Fruit fly (Drosophila melanogaster) whole organism: Measurements from ENCODE around the gene mfr.

Experiments used
- CG8478 ChIP-seq: fragments of >200 bp; optimal IDR thresholded peaks from 2 replicates; lab custom pipeline; 2018; ENCODE audit warnings: inconsistent platforms
- Dll ChIP-seq: fragments of >200 bp; optimal IDR thresholded peaks from 2 replicates; lab custom pipeline; 2017
- EcR ChIP-seq, 2 experiments: fragments of >200 bp; optimal IDR thresholded peaks; 2 replicates each; lab custom pipeline; 2017; ENCODE audit warnings: missing biosample characterization in 2 of 2, missing genetic modification characterization in 2 of 2, missing genetic modification reagents in 2 of 2
- pan ChIP-seq: fragments of >200 bp; optimal IDR thresholded peaks from 2 replicates; lab custom pipeline; 2017
- psq ChIP-seq: fragments of >200 bp; optimal IDR thresholded peaks from 2 replicates; lab custom pipeline; 2017
- usp ChIP-seq: fragments of >200 bp; optimal IDR thresholded peaks from 2 replicates; lab custom pipeline; 2017; ENCODE audit warnings: missing biosample characterization, missing genetic modification characterization, mixed read lengths

mfr gene

DNA sequence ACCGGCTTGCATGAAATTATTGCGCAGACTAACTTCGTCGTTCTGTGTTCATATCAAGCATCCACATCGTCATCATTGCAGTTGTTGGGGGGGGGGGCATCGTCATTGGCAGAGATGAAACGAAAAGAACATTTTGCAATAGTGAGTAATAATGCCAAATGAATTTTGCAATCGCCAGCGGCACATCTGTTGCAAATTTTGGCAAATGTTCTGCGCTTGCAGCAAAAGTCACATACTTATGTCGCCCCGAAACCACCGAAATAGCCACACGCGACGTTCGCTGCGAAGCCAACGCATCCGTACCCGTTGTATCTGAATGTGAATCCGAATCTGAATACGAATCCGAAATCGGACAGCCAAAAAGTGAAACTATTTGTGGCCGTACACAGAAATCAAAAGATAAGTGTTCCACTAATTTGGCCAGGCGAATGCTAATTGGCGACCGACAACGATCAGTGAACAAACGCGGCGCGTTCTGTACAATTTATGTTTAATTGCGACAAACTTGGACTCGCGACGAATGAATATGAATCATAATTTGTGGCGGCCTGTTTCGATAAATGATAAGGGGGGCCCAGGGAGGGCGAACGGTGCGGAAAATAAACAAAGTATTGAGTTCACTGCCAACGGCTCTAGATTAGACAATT is 35.5 kb upstream of the mfr start:
- TF ChIP-seq EcR (GFP tag; optimal IDR thresholded peaks at IDR 0.05; lab: Kevin White, UChicago) (no peak), psq (no peak), usp (GFP tag; lab: Kevin White, UChicago) (no peak), pan (lab: Kevin White, UChicago) (no peak), Dll (no peak), CG8478 (no peak)

- TF ChIP-seq CG8478 = no peak
- TF ChIP-seq pan (lab: Kevin White, UChicago) = no peak
- no peak for TF ChIP-seq psq
- no peak for TF ChIP-seq EcR (GFP tag; optimal IDR thresholded peaks at IDR 0.05; lab: Kevin White, UChicago)
- TF ChIP-seq usp (GFP tag; lab: Kevin White, UChicago) = no peak
- TF ChIP-seq Dll = no peak
Observed at dm6 chr3L:8939654-8940053, 27.2 kb upstream of the mfr start.

DNA sequence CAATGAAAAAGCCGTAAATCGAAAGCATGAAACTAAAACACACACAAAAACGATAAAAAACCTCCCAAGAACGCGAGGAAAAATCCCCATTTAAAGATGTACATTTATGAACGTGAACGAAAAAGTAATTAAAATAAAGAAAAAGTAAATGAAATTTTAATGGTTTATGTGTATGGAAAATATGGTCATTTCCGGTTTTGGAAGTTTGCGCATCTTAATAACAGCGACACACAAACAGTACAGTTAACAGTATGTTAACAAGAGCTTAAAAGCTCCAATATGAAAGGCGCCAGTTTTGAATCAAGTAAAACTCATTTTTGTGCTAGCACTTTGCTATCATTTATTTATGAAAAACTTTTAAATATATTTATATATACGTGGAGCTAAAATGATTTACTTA is 19.4 kb upstream of the mfr start:
- no peak for TF ChIP-seq CG8478
- no peak for TF ChIP-seq usp (GFP tag; lab: Kevin White, UChicago)
- TF ChIP-seq Dll = no peak
- no peak for TF ChIP-seq pan (lab: Kevin White, UChicago)
- TF ChIP-seq EcR (GFP tag; optimal IDR thresholded peaks at IDR 0.05; lab: Kevin White, UChicago) = no peak
- TF ChIP-seq psq = no peak

DNA sequence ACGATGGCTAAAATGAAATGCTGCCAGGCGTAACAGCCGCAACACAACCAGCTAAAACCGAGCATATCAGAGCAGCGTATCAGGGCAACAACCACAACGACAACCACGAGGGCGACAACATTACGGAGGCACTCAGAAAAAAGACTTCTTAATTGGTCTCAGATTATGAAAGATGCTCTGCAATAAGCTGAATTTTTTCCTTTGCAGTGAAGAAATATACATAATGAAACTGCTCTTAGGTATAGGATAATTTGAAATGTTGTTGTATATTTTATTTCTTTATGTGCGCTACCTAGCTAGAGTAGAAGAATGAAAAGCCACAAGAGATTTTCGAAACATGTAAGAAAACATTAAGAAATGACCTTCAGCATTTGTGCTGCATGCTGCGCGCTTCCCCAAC is 17.1 kb upstream of the mfr start:
- no peak for TF ChIP-seq CG8478

- TF ChIP-seq usp (GFP tag; lab: Kevin White, UChicago) (no peak), CG8478 (no peak)
Observed at dm6 chr3L:8925679-8926078, 13.2 kb upstream of the mfr start.

dm6 chr3L:8924999-8925398 is 12.5 kb upstream of the mfr start:
- TF ChIP-seq Dll (no peak), psq (no peak)

DNA sequence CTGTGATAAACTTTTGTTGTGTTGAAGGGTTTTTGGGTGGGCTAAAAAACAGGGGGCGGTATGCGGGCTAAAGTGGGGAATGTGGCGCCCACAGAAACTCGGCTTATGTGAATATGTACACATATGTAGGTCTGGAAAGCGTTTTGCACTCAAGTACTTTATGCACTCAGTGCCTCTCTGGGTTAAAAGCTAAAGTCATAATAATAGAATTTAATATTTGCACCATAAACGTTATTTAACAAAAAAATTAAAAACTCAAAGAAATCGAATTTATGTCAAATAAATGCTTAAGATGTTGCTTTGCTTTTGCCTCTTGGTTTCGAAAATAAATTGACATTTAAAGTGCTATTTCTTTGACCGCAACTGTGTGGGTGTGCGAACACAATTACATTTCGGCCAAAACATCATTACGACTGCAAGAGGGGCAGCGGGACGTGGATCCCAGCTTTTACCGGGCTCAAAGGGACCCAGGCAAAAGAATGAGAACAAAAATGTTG is 12.0 kb upstream of the mfr start:
- TF ChIP-seq CG8478 (no peak), pan (lab: Kevin White, UChicago) (no peak), Dll (no peak)

DNA sequence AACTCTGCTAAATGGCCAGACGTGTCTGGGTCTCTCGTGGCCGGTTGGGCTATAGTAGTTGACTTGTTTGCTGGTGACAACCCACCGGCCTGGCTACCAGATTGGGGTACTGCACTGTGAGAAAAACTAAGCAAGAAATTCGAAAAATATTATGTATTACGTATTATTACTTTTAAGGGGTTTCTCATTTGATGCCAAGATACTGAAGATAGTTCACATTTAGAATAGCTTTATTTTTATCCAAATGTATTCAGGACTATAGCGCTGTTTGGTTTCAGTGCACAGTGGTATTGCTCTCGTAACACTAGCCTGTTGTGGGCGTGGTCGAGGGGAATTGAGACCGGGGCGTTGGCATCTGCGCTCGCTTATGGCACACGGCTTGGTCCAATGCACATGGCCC is 8.2 kb upstream of the mfr start:
- TF ChIP-seq Dll (no peak), usp (GFP tag; lab: Kevin White, UChicago) (no peak)

- TF ChIP-seq usp (GFP tag; lab: Kevin White, UChicago) = no peak
- no peak for TF ChIP-seq CG8478
- TF ChIP-seq Dll = no peak
- TF ChIP-seq pan (lab: Kevin White, UChicago) = no peak
- TF ChIP-seq psq = no peak
- TF ChIP-seq EcR (GFP tag; optimal IDR thresholded peaks at IDR 0.05; lab: Kevin White, UChicago) = no peak
Observed at dm6 chr3L:8919678-8920077, 7.2 kb upstream of the mfr start.

- TF ChIP-seq psq (no peak), usp (GFP tag; lab: Kevin White, UChicago) (no peak), pan (lab: Kevin White, UChicago) (no peak), EcR (GFP tag; optimal IDR thresholded peaks at IDR 0.05; lab: Kevin White, UChicago) (no peak), CG8478 (no peak), Dll (no peak)
Observed at dm6 chr3L:8913537-8914108, 1.2 kb upstream of the mfr start.

DNA sequence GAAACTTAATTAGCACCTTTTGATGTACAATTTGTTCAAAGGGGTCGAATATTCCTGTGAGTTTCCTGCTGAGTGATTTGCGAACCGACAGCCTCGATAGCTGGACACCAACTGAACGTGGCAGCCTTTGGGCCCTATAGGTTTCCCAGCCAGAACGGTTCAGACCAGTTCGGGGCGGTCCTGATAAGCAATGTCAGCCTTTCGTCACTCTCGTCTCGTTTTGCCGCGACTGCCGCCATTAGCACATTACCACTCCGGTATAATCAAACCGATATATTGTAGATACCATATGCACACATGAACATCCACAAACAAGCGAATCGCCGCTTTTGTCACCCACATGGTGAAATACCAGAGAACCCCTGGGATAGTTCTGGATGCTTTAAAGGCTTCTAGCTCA is 7.4 kb downstream of the mfr start, which contains the start of gene TrpA1:
TrpA1 (minus strand) TSS at position 101 of the 400 bp plus-strand sequence.
- TF ChIP-seq pan (lab: Kevin White, UChicago) = no peak
- no peak for TF ChIP-seq Dll
- no peak for TF ChIP-seq psq
- no peak for TF ChIP-seq usp (GFP tag; lab: Kevin White, UChicago)
- no peak for TF ChIP-seq CG8478
- no peak for TF ChIP-seq EcR (GFP tag; optimal IDR thresholded peaks at IDR 0.05; lab: Kevin White, UChicago)

DNA sequence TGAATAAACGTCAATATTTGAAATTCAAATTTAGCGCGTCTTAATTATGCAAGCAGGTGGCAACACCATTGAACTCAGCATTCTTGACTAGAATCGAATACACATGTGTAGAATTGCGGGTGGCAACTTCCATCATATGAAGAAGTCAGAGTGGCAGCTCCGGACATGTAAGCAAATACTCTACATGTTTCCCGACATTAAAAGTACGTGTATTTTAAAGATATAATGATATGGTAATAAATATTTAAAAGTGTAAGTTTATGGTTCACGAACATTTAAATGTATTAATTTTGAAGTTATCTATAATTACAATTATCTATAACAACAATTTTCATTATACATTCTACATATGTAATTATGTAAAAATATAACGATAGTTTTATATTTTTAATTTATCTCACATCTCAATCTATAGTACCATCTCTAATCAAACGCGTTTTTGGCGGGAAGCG is 21.3 kb downstream of the mfr start, which contains the start of gene Mcm7:
Mcm7 (plus strand) TSS at position 430 of the 452 bp plus-strand sequence.
- TF ChIP-seq EcR (GFP tag; optimal IDR thresholded peaks at IDR 0.05; lab: Kevin White, UChicago) = no peak
- TF ChIP-seq CG8478 = no peak
- TF ChIP-seq Dll = no peak
- no peak for TF ChIP-seq psq
- no peak for TF ChIP-seq pan (lab: Kevin White, UChicago)
- no peak for TF ChIP-seq usp (GFP tag; lab: Kevin White, UChicago)

DNA sequence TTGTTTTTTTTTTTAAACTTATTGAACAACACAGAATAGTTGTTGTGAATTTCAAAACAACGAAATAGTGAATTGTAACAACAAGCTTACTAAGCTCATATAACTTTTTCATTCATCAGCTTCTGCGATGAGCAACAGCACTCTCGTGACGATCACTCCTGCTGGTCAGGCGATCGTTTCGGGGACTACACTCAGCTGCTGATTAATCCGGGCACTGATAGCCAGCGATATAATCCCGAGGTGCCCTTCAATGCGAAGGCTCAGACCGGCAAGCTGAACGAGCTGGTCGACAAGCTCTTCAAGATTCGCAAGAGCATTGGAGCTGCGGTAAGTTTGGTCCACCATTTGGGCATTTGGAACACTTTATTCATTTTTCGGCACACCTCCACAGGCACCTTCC is 23.9 kb downstream of the mfr start, which contains the start of gene CG43169:
CG43169 (minus strand) TSS at position 101 of the 400 bp plus-strand sequence.
- TF ChIP-seq usp (GFP tag; lab: Kevin White, UChicago) (no peak), Dll (no peak)
